Fruit fly (Drosophila melanogaster): ENCODE data around the gene CG34161.

DNA sequence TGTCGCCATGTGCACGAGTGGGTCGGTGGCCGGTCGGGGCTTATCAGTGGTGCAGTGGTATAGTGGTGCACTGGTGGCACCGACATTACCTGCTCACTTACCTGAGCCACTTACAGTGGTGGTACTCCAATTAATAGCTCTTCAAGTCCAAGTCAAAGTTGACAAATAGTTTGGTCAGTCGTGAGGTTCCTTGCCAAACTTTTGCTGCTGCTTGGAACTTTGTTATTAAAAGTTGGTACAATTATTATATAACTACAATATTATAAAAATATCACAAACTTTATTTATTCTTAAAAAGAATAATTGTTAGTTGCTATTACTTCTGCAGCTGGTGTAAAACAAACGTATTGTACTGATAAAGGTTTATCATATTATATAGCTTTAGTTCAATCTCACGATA is 37.5 kb downstream of the CG34161 start:
- TF ChIP-seq Vsx1 (GFP tag; optimal IDR thresholded peaks at IDR 0.05): no peak
- TF ChIP-seq CG32772 (GFP tag; IDR thresholded peaks at IDR 0.05): no peak
- no peak for TF ChIP-seq CG7271 (tag; optimal IDR thresholded peaks at IDR 0.05)
- no peak for TF ChIP-seq YL-1 (GFP tag; optimal IDR thresholded peaks at IDR 0.05)
- no peak for TF ChIP-seq Hand (GFP tag; optimal IDR thresholded peaks at IDR 0.05)

All from whole organism, embryonic.